Fruit fly (Drosophila melanogaster): ENCODE measurements around the gene CG9747.

DNA sequence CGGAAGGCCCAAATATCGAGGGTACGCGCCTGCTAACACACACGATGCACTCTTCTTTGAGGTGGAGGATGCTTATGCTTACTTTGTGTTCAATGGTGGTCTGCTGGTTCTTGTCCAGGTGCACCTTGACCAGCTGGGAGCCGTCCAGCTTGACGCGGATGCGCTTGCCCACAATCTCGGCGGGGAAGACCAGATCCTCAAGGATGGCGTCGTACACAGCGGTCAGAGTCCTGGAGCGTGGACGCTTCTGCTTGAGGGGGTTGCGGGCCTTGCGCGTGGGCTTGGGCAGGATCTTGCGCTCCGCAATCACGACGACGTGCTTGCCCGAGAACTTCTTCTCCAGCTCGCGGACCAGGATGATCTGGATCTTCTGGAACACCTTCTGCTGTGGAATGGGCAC lies 17.0 kb upstream of the CG9747 start:
- TF ChIP-seq usp (GFP tag; optimal IDR thresholded peaks at IDR 0.05) (no peak), psq (optimal IDR thresholded peaks at IDR 0.05) (no peak), CG8478 (optimal IDR thresholded peaks at IDR 0.05) (no peak), Dll (optimal IDR thresholded peaks at IDR 0.05) (no peak), pan (optimal IDR thresholded peaks at IDR 0.05) (no peak), EcR (GFP tag; optimal IDR thresholded peaks at IDR 0.05) (no peak)

All from whole organism.